Fruit fly (Drosophila melanogaster) whole organism, embryonic: ENCODE results near the gene Seipin.

Source experiments
- Atf-2 ChIP-seq: fragments of 200-800 bp; sonication (Bioruptor generic); optimal IDR thresholded peaks from 2 replicates; lab custom pipeline; 2016; ENCODE audit warnings: missing biosample characterization, missing genetic modification characterization
- Blimp-1 ChIP-seq: fragments of 200-800 bp; sonication (Bioruptor generic); optimal IDR thresholded peaks from 3 replicates; lab custom pipeline; 2018; ENCODE audit warnings: missing biosample characterization, missing genetic modification characterization, mild to moderate bottlenecking, moderate library complexity, missing genetic modification reagents
- CG10147 ChIP-seq: fragments of 200-800 bp; sonication (Bioruptor generic); optimal IDR thresholded peaks from 2 replicates; lab custom pipeline; 2019; ENCODE audit warnings: missing biosample characterization, mild to moderate bottlenecking, missing genetic modification characterization, moderate library complexity
- CG11247 ChIP-seq: fragments of 200-800 bp; sonication (Bioruptor generic); IDR thresholded peaks from 2 replicates; pipeline ENCODE4 v1.3.6; 2022; ENCODE audit warnings: missing biosample characterization, missing genetic modification characterization
- CG12391 ChIP-seq: fragments of 200-800 bp; sonication (Bioruptor generic); optimal IDR thresholded peaks from 3 replicates; lab custom pipeline; 2018; ENCODE audit warnings: missing biosample characterization, mild to moderate bottlenecking, missing genetic modification characterization, moderate library complexity
- CG13287 ChIP-seq: fragments of 200-800 bp; sonication (Bioruptor generic); IDR thresholded peaks from 2 replicates; pipeline ENCODE4 v1.3.6; 2022; ENCODE audit warnings: missing biosample characterization, missing genetic modification characterization; ENCODE audit not compliant: partially characterized antibody
- CG14710 ChIP-seq: fragments of 200-800 bp; sonication (Bioruptor generic); optimal IDR thresholded peaks from 3 replicates; lab custom pipeline; 2019; ENCODE audit warnings: missing biosample characterization, mild to moderate bottlenecking, missing genetic modification characterization, moderate library complexity
- CG15073 ChIP-seq: fragments of 200-800 bp; sonication (Bioruptor generic); optimal IDR thresholded peaks from 2 replicates; lab custom pipeline; 2016; ENCODE audit warnings: missing biosample characterization, missing genetic modification characterization
- CG15514 ChIP-seq: fragments of 200-800 bp; sonication (Bioruptor generic); optimal IDR thresholded peaks from 3 replicates; lab custom pipeline; 2017; ENCODE audit warnings: missing biosample characterization, missing genetic modification characterization, mild to moderate bottlenecking, moderate library complexity, missing genetic modification reagents
- CG1603 ChIP-seq: fragments of 200-800 bp; sonication (Bioruptor generic); optimal IDR thresholded peaks from 2 replicates; lab custom pipeline; 2019; ENCODE audit warnings: missing biosample characterization, mild to moderate bottlenecking, missing genetic modification characterization, moderate library complexity
- CG17186 ChIP-seq: fragments of 200-800 bp; sonication (Bioruptor generic); optimal IDR thresholded peaks from 3 replicates; lab custom pipeline; 2017; ENCODE audit warnings: missing biosample characterization, missing genetic modification reagents, missing genetic modification characterization
- CG17829 ChIP-seq: fragments of 200-800 bp; optimal IDR thresholded peaks from 2 replicates; lab custom pipeline; 2019; ENCODE audit warnings: missing biosample characterization, mild to moderate bottlenecking, missing genetic modification characterization, moderate library complexity
- CG17912 ChIP-seq: fragments of 200-800 bp; sonication (Bioruptor generic); optimal IDR thresholded peaks from 2 replicates; lab custom pipeline; 2018; ENCODE audit warnings: missing biosample characterization, mild to moderate bottlenecking, missing genetic modification characterization
- CG18764 ChIP-seq: fragments of 200-800 bp; sonication (Bioruptor generic); optimal IDR thresholded peaks from 3 replicates; lab custom pipeline; 2016; ENCODE audit warnings: missing biosample characterization, missing genetic modification characterization
- CG2875 ChIP-seq: fragments of 200-800 bp; sonication (Bioruptor generic); optimal IDR thresholded peaks from 2 replicates; lab custom pipeline; 2017; ENCODE audit warnings: missing biosample characterization, mild to moderate bottlenecking, missing genetic modification characterization, missing genetic modification reagents
- CG30403 ChIP-seq: fragments of 200-800 bp; sonication (Bioruptor generic); optimal IDR thresholded peaks from 3 replicates; lab custom pipeline; 2016; ENCODE audit warnings: missing biosample characterization, missing genetic modification characterization
- CG31224 ChIP-seq: fragments of 200-800 bp; sonication (Bioruptor generic); IDR thresholded peaks from 2 replicates; pipeline ENCODE4 v1.3.6; 2022; ENCODE audit warnings: missing biosample characterization, missing genetic modification characterization
- CG32532 ChIP-seq: fragments of 200-800 bp; sonication (Bioruptor generic); IDR thresholded peaks from 2 replicates; pipeline ENCODE4 v1.3.6; 2022; ENCODE audit warnings: missing biosample characterization, missing genetic modification characterization
- CG34224 ChIP-seq: fragments of 200-800 bp; sonication (Bioruptor generic); IDR thresholded peaks from 3 replicates; pipeline ENCODE4 v1.3.6; 2022; ENCODE audit warnings: missing biosample characterization, missing genetic modification characterization; ENCODE audit not compliant: partially characterized antibody
- CG42726 ChIP-seq: fragments of 200-800 bp; sonication (Bioruptor generic); IDR thresholded peaks from 2 replicates; pipeline ENCODE4 v1.3.6; 2022; ENCODE audit warnings: missing biosample characterization, missing genetic modification characterization; ENCODE audit not compliant: partially characterized antibody
- CG7928 ChIP-seq: fragments of 200-800 bp; sonication (Bioruptor generic); optimal IDR thresholded peaks from 2 replicates; lab custom pipeline; 2017; ENCODE audit warnings: missing biosample characterization, mild to moderate bottlenecking, missing genetic modification characterization
- CG7963 ChIP-seq: fragments of 200-800 bp; sonication (Bioruptor generic); IDR thresholded peaks from 3 replicates; pipeline ENCODE4 v1.3.6; 2022; ENCODE audit warnings: missing biosample characterization, missing genetic modification characterization; ENCODE audit not compliant: partially characterized antibody
- CG9932 ChIP-seq: fragments of 200-800 bp; sonication (Bioruptor generic); IDR thresholded peaks from 2 replicates; pipeline ENCODE4 v1.3.6; 2022; ENCODE audit warnings: missing biosample characterization, missing genetic modification characterization
- Dip2 ChIP-seq: fragments of 200-800 bp; sonication (Bioruptor generic); IDR thresholded peaks from 2 replicates; pipeline ENCODE4 v1.3.6; 2022; ENCODE audit warnings: missing biosample characterization, missing genetic modification characterization
- Dref ChIP-seq: fragments of 200-800 bp; sonication (Bioruptor generic); IDR thresholded peaks from 2 replicates; pipeline ENCODE4 v1.3.6; 2022; ENCODE audit warnings: missing biosample characterization, missing genetic modification characterization
- Ets97D ChIP-seq: fragments of 200-800 bp; sonication (Bioruptor generic); optimal IDR thresholded peaks from 3 replicates; lab custom pipeline; 2016; ENCODE audit warnings: missing biosample characterization, missing genetic modification characterization
- H15 ChIP-seq: fragments of 200-800 bp; sonication (Bioruptor generic); IDR thresholded peaks from 3 replicates; pipeline ENCODE4 v1.3.6; 2022; ENCODE audit warnings: missing biosample characterization, missing genetic modification characterization
- HLH54F ChIP-seq: fragments of 200-800 bp; sonication (Bioruptor generic); optimal IDR thresholded peaks from 3 replicates; lab custom pipeline; 2016; ENCODE audit warnings: missing biosample characterization, missing genetic modification characterization
- Hr39 ChIP-seq: fragments of >200 bp; optimal IDR thresholded peaks from 2 replicates; lab custom pipeline; 2017
- NC2β ChIP-seq: fragments of 200-800 bp; sonication (Bioruptor generic); optimal IDR thresholded peaks from 2 replicates; lab custom pipeline; 2016; ENCODE audit warnings: missing biosample characterization, missing genetic modification characterization
- Oli ChIP-seq: fragments of 200-800 bp; sonication (Bioruptor generic); optimal IDR thresholded peaks from 2 replicates; lab custom pipeline; 2018; ENCODE audit warnings: missing biosample characterization, mild to moderate bottlenecking, missing genetic modification characterization, moderate library complexity
- amos ChIP-seq: fragments of 200-800 bp; sonication (Bioruptor generic); IDR thresholded peaks from 2 replicates; pipeline ENCODE4 v1.3.6; 2022; ENCODE audit warnings: missing biosample characterization, missing genetic modification characterization; ENCODE audit not compliant: partially characterized antibody
- ap ChIP-seq: fragments of 200-800 bp; sonication (Bioruptor generic); IDR thresholded peaks from 2 replicates; pipeline ENCODE4 v1.3.6; 2022; ENCODE audit warnings: missing biosample characterization, missing genetic modification characterization
- dysf ChIP-seq: fragments of 200-800 bp; sonication (Bioruptor generic); IDR thresholded peaks from 3 replicates; pipeline ENCODE4 v1.3.6; 2022; ENCODE audit warnings: missing biosample characterization, missing genetic modification characterization
- en ChIP-seq: fragments of 200-800 bp; sonication (Bioruptor generic); optimal IDR thresholded peaks from 2 replicates; lab custom pipeline; 2016; ENCODE audit warnings: missing biosample characterization, missing genetic modification characterization
- gce ChIP-seq: fragments of 200-800 bp; sonication (Bioruptor generic); IDR thresholded peaks from 3 replicates; pipeline ENCODE4 v1.3.6; 2022; ENCODE audit warnings: missing biosample characterization, missing genetic modification characterization
- gro ChIP-seq: fragments of 200-800 bp; sonication (Bioruptor generic); optimal IDR thresholded peaks from 2 replicates; lab custom pipeline; 2016; ENCODE audit warnings: missing biosample characterization, missing genetic modification characterization
- knrl ChIP-seq: fragments of 200-800 bp; sonication (Bioruptor generic); IDR thresholded peaks from 3 replicates; pipeline ENCODE4 v1.3.6; 2022; ENCODE audit warnings: missing biosample characterization, missing genetic modification characterization; ENCODE audit not compliant: partially characterized antibody
- lola ChIP-seq, 3 experiments: fragments of >200 bp in 2 of 3; fragments of 200-800 bp in 1 of 3; sonication (Bioruptor generic) in 1 of 3; optimal IDR thresholded peaks; 2 replicates each; lab custom pipeline; 2017 to 2019; ENCODE audit warnings: missing biosample characterization in 3 of 3, missing genetic modification characterization in 3 of 3, mild to moderate bottlenecking in 1 of 3, moderate library complexity in 1 of 3
- org-1 ChIP-seq: fragments of 200-800 bp; sonication (Bioruptor generic); optimal IDR thresholded peaks from 2 replicates; lab custom pipeline; 2017; ENCODE audit warnings: missing biosample characterization, missing genetic modification characterization
- pita ChIP-seq: fragments of 200-800 bp; sonication (Bioruptor generic); optimal IDR thresholded peaks from 2 replicates; lab custom pipeline; 2017; ENCODE audit warnings: missing biosample characterization, mild to moderate bottlenecking, missing genetic modification characterization
- prd ChIP-seq, 3 experiments: fragments of >200 bp in 2 of 3; fragments of 200-800 bp in 1 of 3; sonication (Bioruptor generic) in 1 of 3; optimal IDR thresholded peaks in 2 of 3; IDR thresholded peaks in 1 of 3; 2 replicates in 2 of 3; 3 replicates in 1 of 3; pipeline versions ENCODE4 v1.3.6 to Lab custom; 2017 to 2022; ENCODE audit warnings: missing biosample characterization in 1 of 3, missing genetic modification characterization in 1 of 3
- sens ChIP-seq: fragments of 200-800 bp; sonication (Bioruptor generic); peaks from one replicate; lab custom pipeline; 2016; ENCODE audit warnings: missing biosample characterization, missing genetic modification characterization
- sug ChIP-seq: fragments of 200-800 bp; optimal IDR thresholded peaks from 2 replicates; lab custom pipeline; 2019; ENCODE audit warnings: missing biosample characterization, mild to moderate bottlenecking, missing genetic modification characterization, moderate library complexity
- tll ChIP-seq, 2 experiments: fragments of 200-800 bp in 1 of 2; fragments of >200 bp in 1 of 2; sonication (Bioruptor generic) in 1 of 2; optimal IDR thresholded peaks; 2 replicates each; lab custom pipeline; 2017 to 2019; ENCODE audit warnings: missing biosample characterization in 2 of 2, missing genetic modification characterization in 2 of 2, mild to moderate bottlenecking in 1 of 2, moderate library complexity in 1 of 2
- tna ChIP-seq: fragments of 200-800 bp; sonication (Bioruptor generic); IDR thresholded peaks from 2 replicates; pipeline ENCODE4 v1.3.6; 2022; ENCODE audit warnings: missing biosample characterization, missing genetic modification characterization; ENCODE audit not compliant: partially characterized antibody
- unc-4 ChIP-seq: fragments of 200-800 bp; sonication (Bioruptor generic); IDR thresholded peaks from 2 replicates; pipeline ENCODE4 v1.3.6; 2022; ENCODE audit warnings: missing biosample characterization, missing genetic modification characterization; ENCODE audit not compliant: partially characterized antibody
- vnd ChIP-seq: fragments of 200-800 bp; sonication (Bioruptor generic); IDR thresholded peaks from 3 replicates; pipeline ENCODE4 v1.3.6; 2022; ENCODE audit warnings: missing biosample characterization, missing genetic modification characterization; ENCODE audit not compliant: partially characterized antibody

Seipin gene

dm6 chrX:2603851-2604505, 15.6 kb upstream of the Seipin start, which contains the start of the genes Klp3A and Zw10 (continued):
- no peak for TF ChIP-seq Dip2
- TF ChIP-seq CG34224 (GFP tag; lab: Robert Waterston, UW): peak; percentile 66; the same call in 2 of the 3 replicates
- no peak for TF ChIP-seq CG10147 (GFP tag; lab: Kevin White, UChicago)
- TF ChIP-seq CG17829 (tag; lab: Kevin White, UChicago): no peak
- no peak for TF ChIP-seq en (GFP tag; lab: Kevin White, UChicago)
- no peak for TF ChIP-seq CG2875 (GFP tag; lab: Kevin White, UChicago)
- TF ChIP-seq CG9932 (GFP tag; lab: Robert Waterston, UW): peak; percentile 43; the same call in 1 of the 2 replicates
- TF ChIP-seq Atf-2 (GFP tag; lab: Kevin White, UChicago): peak; percentile 1
- peak; percentile 46 for TF ChIP-seq CG15514 (GFP tag; lab: Kevin White, UChicago)
- peak; percentile 42 for TF ChIP-seq CG14710 (tag; lab: Kevin White, UChicago)
- TF ChIP-seq unc-4 (GFP tag; lab: Robert Waterston, UW): peak; percentile 61
- peak; percentile 26 for TF ChIP-seq Ets97D (GFP tag; lab: Kevin White, UChicago)
- TF ChIP-seq CG17186: peak; percentile 57
- TF ChIP-seq CG31224 (GFP tag; lab: Robert Waterston, UW): no peak
- TF ChIP-seq vnd: peak; percentile 63
- peak; percentile 86 for TF ChIP-seq sens (GFP tag; lab: Kevin White, UChicago)
- TF ChIP-seq CG17912 (GFP tag; lab: Kevin White, UChicago): no peak
- TF ChIP-seq CG12391 (tag; lab: Kevin White, UChicago): no peak
- TF ChIP-seq sug (tag; lab: Kevin White, UChicago): peak; percentile 45
- TF ChIP-seq NC2β (GFP tag; lab: Kevin White, UChicago): no peak
- TF ChIP-seq Dref (GFP tag; lab: Robert Waterston, UW): peak; percentile 63
- peak; percentile 69 for TF ChIP-seq CG13287 (GFP tag; lab: Robert Waterston, UW)
- no peak for TF ChIP-seq dysf (GFP tag; lab: Robert Waterston, UW)
- TF ChIP-seq CG1603 (tag; lab: Kevin White, UChicago): no peak
- TF ChIP-seq org-1 (GFP tag; lab: Kevin White, UChicago): no peak
- TF ChIP-seq tll (GFP tag; optimal IDR thresholded peaks at IDR 0.05; lab: Kevin White, UChicago): no peak
- no peak for TF ChIP-seq CG11247 (GFP tag; lab: Robert Waterston, UW)
- TF ChIP-seq H15: no peak
- TF ChIP-seq CG18764 (GFP tag; lab: Kevin White, UChicago): no peak
- no peak for TF ChIP-seq CG7928 (GFP tag; lab: Kevin White, UChicago)
- no peak for TF ChIP-seq gro (GFP tag; lab: Kevin White, UChicago)
- TF ChIP-seq CG15073 (GFP tag; lab: Kevin White, UChicago): no peak
- no peak for TF ChIP-seq CG32532 (GFP tag; lab: Robert Waterston, UW)
- peak; percentile 58; the same call in 1 of the 3 replicates for TF ChIP-seq CG7963
- no peak for TF ChIP-seq ap
- no peak for TF ChIP-seq gce (GFP tag; lab: Robert Waterston, UW)
- TF ChIP-seq Blimp-1: no peak
- no peak for TF ChIP-seq pita (GFP tag; lab: Kevin White, UChicago)
- TF ChIP-seq lola (GFP tag; optimal IDR thresholded peaks at IDR 0.05; lab: Kevin White, UChicago): no peak
- no peak for TF ChIP-seq Hr39 (lab: Kevin White, UChicago)
- peak; percentile 30 for TF ChIP-seq CG30403 (GFP tag; lab: Kevin White, UChicago)
- TF ChIP-seq amos: peak; percentile 18; the same call in 1 of the 2 replicates
- peak; percentile 61; the same call in 2 of the 3 replicates for TF ChIP-seq knrl (GFP tag; lab: Robert Waterston, UW)
- TF ChIP-seq prd (optimal IDR thresholded peaks at IDR 0.05; lab: Kevin White, UChicago): no peak
- peak; percentile 19; the same call in 1 of the 3 replicates for TF ChIP-seq prd (GFP tag; IDR thresholded peaks at IDR 0.05; lab: Robert Waterston, UW)
- TF ChIP-seq tna (GFP tag; lab: Robert Waterston, UW): peak; percentile 79
- TF ChIP-seq CG42726: no peak
- no peak for TF ChIP-seq Oli (tag; lab: Kevin White, UChicago)
- TF ChIP-seq HLH54F: peak; percentile 23
